Worm (Caenorhabditis elegans) whole organism, L1 larva: Measurements from ENCODE around the gene suca-1.

Source experiments
- aly-2 ChIP-seq: fragments of 150-350 bp; optimal IDR thresholded peaks from 2 replicates; lab custom pipeline; 2014; ENCODE audit warnings: missing biosample characterization, missing genetic modification characterization
- fkh-10 ChIP-seq: sonication (generic microtip); optimal IDR thresholded peaks from 2 replicates; lab custom pipeline; 2017; ENCODE audit warnings: missing biosample characterization, missing genetic modification reagents, missing genetic modification characterization
- hpl-2 ChIP-seq: fragments of 150-350 bp; optimal IDR thresholded peaks from 2 replicates; lab custom pipeline; 2014; ENCODE audit warnings: missing biosample characterization, missing genetic modification reagents, missing genetic modification characterization
- lin-15B ChIP-seq: fragments of 150-350 bp; sonication (generic microtip); optimal IDR thresholded peaks from 3 replicates; lab custom pipeline; 2014; ENCODE audit warnings: missing biosample characterization, missing genetic modification characterization
- nhr-237 ChIP-seq: fragments of 150-350 bp; optimal IDR thresholded peaks from 2 replicates; lab custom pipeline; 2014; ENCODE audit warnings: missing biosample characterization, missing genetic modification characterization
- nhr-28 ChIP-seq: fragments of 150-350 bp; optimal IDR thresholded peaks from 2 replicates; lab custom pipeline; 2014; ENCODE audit warnings: missing biosample characterization, missing genetic modification characterization
- nhr-77 ChIP-seq: fragments of 150-350 bp; optimal IDR thresholded peaks from 2 replicates; lab custom pipeline; 2014; ENCODE audit warnings: missing biosample characterization, missing genetic modification characterization
- nhr-90 ChIP-seq: sonication (generic microtip); optimal IDR thresholded peaks from 2 replicates; lab custom pipeline; 2016; ENCODE audit warnings: mild to moderate bottlenecking, missing genetic modification characterization, missing compliant biosample characterization; ENCODE audit not compliant: poor library complexity
- unc-86 ChIP-seq: sonication (generic microtip); optimal IDR thresholded peaks from 2 replicates; lab custom pipeline; 2016; ENCODE audit warnings: missing genetic modification characterization, missing compliant biosample characterization
- zag-1 ChIP-seq: fragments of 150-350 bp; optimal IDR thresholded peaks from 2 replicates; lab custom pipeline; 2014; ENCODE audit warnings: missing biosample characterization, missing genetic modification characterization

DNA sequence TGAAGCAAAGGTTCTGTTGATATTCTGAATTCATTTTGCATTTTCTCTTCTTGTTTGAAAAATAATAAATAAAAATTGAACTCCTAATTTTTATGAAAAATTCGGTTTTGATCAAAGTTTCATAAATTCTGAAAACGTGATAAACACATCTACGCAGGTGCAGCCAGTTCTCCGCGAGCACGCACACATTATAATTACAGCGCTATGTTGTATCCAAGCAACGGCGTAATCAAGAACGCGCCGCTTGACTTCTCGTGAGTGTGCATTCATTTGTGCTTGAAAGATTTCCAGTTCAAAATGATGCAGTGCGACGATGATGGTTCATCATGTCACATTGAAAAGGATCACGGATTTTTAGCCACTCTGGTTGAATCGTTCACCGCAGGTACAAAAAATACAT lies 8.0 kb downstream of the suca-1 start, which contains the start of gene F47B10.3:
- TF ChIP-seq zag-1 (tag; lab: Kevin White, UChicago) (no peak), nhr-237 (tag; lab: Kevin White, UChicago) (no peak), hpl-2 (GFP tag; lab: Kevin White, UChicago) (no peak), fkh-10 (GFP tag; lab: Kevin White, UChicago) (no peak), aly-2 (tag; lab: Kevin White, UChicago) (no peak), lin-15B (tag; lab: Kevin White, UChicago) (no peak), nhr-28 (tag; lab: Kevin White, UChicago) (no peak), unc-86 (tag; lab: Kevin White, UChicago) (no peak), nhr-77 (tag; lab: Kevin White, UChicago) (no peak), nhr-90 (tag; lab: Kevin White, UChicago) (no peak)
